Fruit fly (Drosophila melanogaster): ENCODE results near the gene CG31055.

CG31055 gene

dm6 chr3R:27636010-27636584, 51.8 kb downstream of the CG31055 start, which contains the start of the genes CG5611 and Mtl (continued):
- TF ChIP-seq trh (GFP tag; optimal IDR thresholded peaks at IDR 0.05), result peak; percentile 100
- no peak for TF ChIP-seq pita (GFP tag; optimal IDR thresholded peaks at IDR 0.05)
- TF ChIP-seq CG7928 (GFP tag; optimal IDR thresholded peaks at IDR 0.05), result peak; percentile 86
- peak; percentile 100 for TF ChIP-seq lab (GFP tag; optimal IDR thresholded peaks at IDR 0.05)
- peak; percentile 96 for TF ChIP-seq ash1 (GFP tag; optimal IDR thresholded peaks at IDR 0.05)
- peak; percentile 99 for TF ChIP-seq sr (GFP tag; IDR thresholded peaks at IDR 0.05)
- TF ChIP-seq CG6765 (GFP tag; optimal IDR thresholded peaks at IDR 0.05), result peak; percentile 99
- TF ChIP-seq gfzf (GFP tag; optimal IDR thresholded peaks at IDR 0.05), result peak; percentile 29
- peak; percentile 98 for TF ChIP-seq aop (GFP tag; IDR thresholded peaks at IDR 0.05)
- TF ChIP-seq Bgb (GFP tag; IDR thresholded peaks at IDR 0.05; ENCODE audit: partially characterized antibody), result peak; percentile 40; the same call in 1 of the 2 replicates
- peak; percentile 99 for TF ChIP-seq vfl (GFP tag; optimal IDR thresholded peaks at IDR 0.05)
- TF ChIP-seq CG1529 (GFP tag; optimal IDR thresholded peaks at IDR 0.05), result peak; percentile 99
- TF ChIP-seq CG17912 (GFP tag; optimal IDR thresholded peaks at IDR 0.05), result peak; percentile 99
- peak; percentile 77 for TF ChIP-seq Tbp (GFP tag; optimal IDR thresholded peaks at IDR 0.05)
- TF ChIP-seq ranshi (GFP tag; IDR thresholded peaks at IDR 0.05), result peak; percentile 100
- TF ChIP-seq ttk (GFP tag; IDR thresholded peaks at IDR 0.05), result peak; percentile 100
- TF ChIP-seq gt (GFP tag; IDR thresholded peaks at IDR 0.05), result peak; percentile 99
- peak; percentile 99 for TF ChIP-seq CG31388 (GFP tag; optimal IDR thresholded peaks at IDR 0.05)
- peak; percentile 100 for TF ChIP-seq bowl (GFP tag; IDR thresholded peaks at IDR 0.05)
- peak; percentile 99 for TF ChIP-seq org-1 (GFP tag; optimal IDR thresholded peaks at IDR 0.05)
- peak; percentile 81 to 91 for TF ChIP-seq Trl (optimal IDR thresholded peaks at IDR 0.05)
- peak; percentile 97 for TF ChIP-seq Trl (GFP tag; optimal IDR thresholded peaks at IDR 0.05)
- peak; percentile 99 for TF ChIP-seq schlank (tag; optimal IDR thresholded peaks at IDR 0.05)
- TF ChIP-seq wek (GFP tag; optimal IDR thresholded peaks at IDR 0.05), result peak; percentile 96
- peak; percentile 99 for TF ChIP-seq sens-2 (GFP tag; IDR thresholded peaks at IDR 0.05)
- peak; percentile 99 for TF ChIP-seq chn (GFP tag; optimal IDR thresholded peaks at IDR 0.05)
- peak; percentile 98 for TF ChIP-seq Sry-β (GFP tag; optimal IDR thresholded peaks at IDR 0.05)
- peak; percentile 96 for TF ChIP-seq CG9876 (GFP tag; optimal IDR thresholded peaks at IDR 0.05)
- TF ChIP-seq CG7786 (GFP tag; optimal IDR thresholded peaks at IDR 0.05), result peak; percentile 97
- TF ChIP-seq CG13894 (tag; optimal IDR thresholded peaks at IDR 0.05), result peak; percentile 99
- no peak for TF ChIP-seq inv (GFP tag; IDR thresholded peaks at IDR 0.05; ENCODE audit: partially characterized antibody)
- TF ChIP-seq pzg (GFP tag; optimal IDR thresholded peaks at IDR 0.05), result peak; percentile 64
- peak; percentile 95 for TF ChIP-seq Ets97D (GFP tag; optimal IDR thresholded peaks at IDR 0.05)
- TF ChIP-seq dati (GFP tag; IDR thresholded peaks at IDR 0.05), result peak; percentile 99
- TF ChIP-seq CG3163 (GFP tag; optimal IDR thresholded peaks at IDR 0.05), result peak; percentile 81
- peak; percentile 99 for TF ChIP-seq zfh2 (GFP tag; optimal IDR thresholded peaks at IDR 0.05)
- TF ChIP-seq CG12391 (tag; optimal IDR thresholded peaks at IDR 0.05), result peak; percentile 100
- peak; percentile 100 for TF ChIP-seq tin (GFP tag; optimal IDR thresholded peaks at IDR 0.05)
- no peak for TF ChIP-seq usp (GFP tag; optimal IDR thresholded peaks at IDR 0.05)
- peak; percentile 36; the same call in 1 of the 2 replicates for TF ChIP-seq Scr (GFP tag; IDR thresholded peaks at IDR 0.05; ENCODE audit: partially characterized antibody)
- TF ChIP-seq CG10462 (GFP tag; optimal IDR thresholded peaks at IDR 0.05), result peak; percentile 99
- TF ChIP-seq Fer3 (tag; optimal IDR thresholded peaks at IDR 0.05), result peak; percentile 100
- peak; percentile 100 for TF ChIP-seq Aef1 (GFP tag; IDR thresholded peaks at IDR 0.05)
- TF ChIP-seq CG4404 (GFP tag; IDR thresholded peaks at IDR 0.05), result peak; percentile 100
- TF ChIP-seq H15 (GFP tag; IDR thresholded peaks at IDR 0.05), result peak; percentile 100
- TF ChIP-seq GATAe (GFP tag; conservative IDR thresholded peaks at IDR 0.05), result peak; percentile 99
- peak; percentile 96 for TF ChIP-seq CHES-1-like (GFP tag; optimal IDR thresholded peaks at IDR 0.05)
- TF ChIP-seq trem (tag; optimal IDR thresholded peaks at IDR 0.05), result peak; percentile 97
- peak; percentile 99 for TF ChIP-seq CG1233 (GFP tag; optimal IDR thresholded peaks at IDR 0.05)
- TF ChIP-seq ATbp (GFP tag; optimal IDR thresholded peaks at IDR 0.05), result peak; percentile 99
- peak; percentile 100 for TF ChIP-seq CG10366 (GFP tag; IDR thresholded peaks at IDR 0.05)
